Fruit fly (Drosophila melanogaster) whole organism, adult: ENCODE results near the gene CG6661.
A peak's percentile ranks its signal among the peaks of the same experiment; 100 is the strongest.

ENCODE experiments used
- CG11617 ChIP-seq: fragments of 200-800 bp; sonication (Bioruptor generic); optimal IDR thresholded peaks from 2 replicates; lab custom pipeline; 2017; ENCODE audit warnings: mild to moderate bottlenecking, missing biosample characterization, missing genetic modification reagents, missing genetic modification characterization
- CG12768 ChIP-seq: fragments of 200-800 bp; sonication (Bioruptor generic); optimal IDR thresholded peaks from 2 replicates; lab custom pipeline; 2017; ENCODE audit warnings: missing biosample characterization, missing genetic modification characterization, mild to moderate bottlenecking, moderate library complexity, missing genetic modification reagents
- CG14711 ChIP-seq: fragments of 200-800 bp; sonication (Bioruptor generic); optimal IDR thresholded peaks from 2 replicates; lab custom pipeline; 2018; ENCODE audit warnings: missing biosample characterization, mild to moderate bottlenecking, missing genetic modification characterization, moderate library complexity
- CG1620 ChIP-seq: fragments of 200-800 bp; sonication (Bioruptor generic); optimal IDR thresholded peaks from 2 replicates; lab custom pipeline; 2016; ENCODE audit warnings: missing biosample characterization, missing genetic modification characterization
- CG33017 ChIP-seq: fragments of 200-800 bp; sonication (Bioruptor generic); optimal IDR thresholded peaks from 2 replicates; lab custom pipeline; 2018; ENCODE audit warnings: missing biosample characterization, mild to moderate bottlenecking, missing genetic modification characterization, moderate library complexity
- CG5204 ChIP-seq: fragments of 200-800 bp; sonication (Bioruptor generic); optimal IDR thresholded peaks from 2 replicates; lab custom pipeline; 2016; ENCODE audit warnings: missing biosample characterization, missing genetic modification characterization
- CG7045 ChIP-seq: fragments of 200-800 bp; sonication (Bioruptor generic); optimal IDR thresholded peaks from 2 replicates; lab custom pipeline; 2017; ENCODE audit warnings: missing biosample characterization, mild to moderate bottlenecking, missing genetic modification characterization
- CG7101 ChIP-seq: fragments of 200-800 bp; sonication (Bioruptor generic); optimal IDR thresholded peaks from 2 replicates; lab custom pipeline; 2018; ENCODE audit warnings: missing biosample characterization, mild to moderate bottlenecking, missing genetic modification characterization, moderate library complexity
- Clk ChIP-seq: fragments of 200-800 bp; sonication (Bioruptor generic); optimal IDR thresholded peaks from 2 replicates; lab custom pipeline; 2017; ENCODE audit warnings: missing biosample characterization, missing genetic modification characterization
- Crg-1 ChIP-seq: fragments of 200-800 bp; sonication (Bioruptor generic); optimal IDR thresholded peaks from 2 replicates; lab custom pipeline; 2016; ENCODE audit warnings: missing biosample characterization, missing genetic modification characterization
- Hr96 ChIP-seq: fragments of 200-800 bp; sonication (Bioruptor generic); optimal IDR thresholded peaks from 2 replicates; lab custom pipeline; 2016; ENCODE audit warnings: missing biosample characterization, missing genetic modification characterization
- Mnt ChIP-seq: fragments of 200-800 bp; sonication (Bioruptor generic); optimal IDR thresholded peaks from 2 replicates; lab custom pipeline; 2016; ENCODE audit warnings: missing biosample characterization, mild to moderate bottlenecking, missing genetic modification characterization
- bab1 ChIP-seq: fragments of 200-800 bp; sonication (Bioruptor generic); optimal IDR thresholded peaks from 3 replicates; lab custom pipeline; 2019; ENCODE audit warnings: missing biosample characterization, mild to moderate bottlenecking, missing genetic modification characterization, moderate library complexity
- cic ChIP-seq: fragments of 200-800 bp; sonication (Bioruptor generic); optimal IDR thresholded peaks from 2 replicates; lab custom pipeline; 2017; ENCODE audit warnings: missing biosample characterization, mild to moderate bottlenecking, missing genetic modification characterization, moderate library complexity
- cnc ChIP-seq, 2 experiments: fragments of >200 bp; optimal IDR thresholded peaks; 2 replicates each; lab custom pipeline; 2017
- kay ChIP-seq: fragments of 200-800 bp; sonication (Bioruptor generic); peaks from one replicate; lab custom pipeline; 2016; ENCODE audit warnings: missing biosample characterization, missing genetic modification characterization, borderline replicate concordance
- ovo ChIP-seq: fragments of 200-800 bp; sonication (Bioruptor generic); optimal IDR thresholded peaks from 2 replicates; lab custom pipeline; 2016; ENCODE audit warnings: missing biosample characterization, missing genetic modification characterization
- pad ChIP-seq: fragments of 200-800 bp; sonication (Bioruptor generic); optimal IDR thresholded peaks from 3 replicates; lab custom pipeline; 2017; ENCODE audit warnings: missing biosample characterization, missing genetic modification characterization, mild to moderate bottlenecking, moderate library complexity, missing genetic modification reagents
- tj ChIP-seq: fragments of 200-800 bp; sonication (Bioruptor generic); optimal IDR thresholded peaks from 3 replicates; lab custom pipeline; 2017; ENCODE audit warnings: missing biosample characterization, mild to moderate bottlenecking, missing genetic modification characterization, moderate library complexity
- toe ChIP-seq: fragments of 200-800 bp; sonication (Bioruptor generic); optimal IDR thresholded peaks from 2 replicates; lab custom pipeline; 2016; ENCODE audit warnings: missing biosample characterization, missing genetic modification characterization

Gene CG6661

dm6 chr3L:14053073-14053643, 18.6 kb downstream of the CG6661 start, which contains the start of the genes CG13484 and Frl:
Gene CG13484 (minus strand): TSS chr3L:14053079.
Gene Frl (plus strand): TSS chr3L:14053215.
- TF ChIP-seq cic = peak; percentile 53
- TF ChIP-seq toe (GFP tag; lab: Kevin White, UChicago) = no peak
- peak; percentile 35 for TF ChIP-seq CG14711 (tag; lab: Kevin White, UChicago)
- TF ChIP-seq CG7101 (tag; lab: Kevin White, UChicago) = peak; percentile 43
- TF ChIP-seq Hr96 (GFP tag; lab: Kevin White, UChicago) = no peak
- no peak for TF ChIP-seq CG5204 (GFP tag; lab: Kevin White, UChicago)
- TF ChIP-seq cnc (optimal IDR thresholded peaks at IDR 0.05; lab: Kevin White, UChicago) = no peak
- TF ChIP-seq tj (GFP tag; lab: Kevin White, UChicago) = peak; percentile 71
- TF ChIP-seq ovo (GFP tag; lab: Kevin White, UChicago) = peak; percentile 27
- TF ChIP-seq CG11617 = peak; percentile 35
- TF ChIP-seq Crg-1 (GFP tag; lab: Kevin White, UChicago) = peak; percentile 15
- TF ChIP-seq kay (GFP tag; lab: Kevin White, UChicago) = no peak
- peak; percentile 64 for TF ChIP-seq Mnt (GFP tag; lab: Kevin White, UChicago)
- TF ChIP-seq CG7045 (GFP tag; lab: Kevin White, UChicago) = no peak
- TF ChIP-seq CG12768 (GFP tag; lab: Kevin White, UChicago) = peak; percentile 44
- TF ChIP-seq Clk = no peak
- TF ChIP-seq CG33017 (tag; lab: Kevin White, UChicago) = peak; percentile 3
- peak; percentile 83 for TF ChIP-seq bab1 (GFP tag; lab: Kevin White, UChicago)
- peak; percentile 42 for TF ChIP-seq CG1620 (GFP tag; lab: Kevin White, UChicago)
- peak; percentile 27 for TF ChIP-seq pad (GFP tag; lab: Kevin White, UChicago)

DNA sequence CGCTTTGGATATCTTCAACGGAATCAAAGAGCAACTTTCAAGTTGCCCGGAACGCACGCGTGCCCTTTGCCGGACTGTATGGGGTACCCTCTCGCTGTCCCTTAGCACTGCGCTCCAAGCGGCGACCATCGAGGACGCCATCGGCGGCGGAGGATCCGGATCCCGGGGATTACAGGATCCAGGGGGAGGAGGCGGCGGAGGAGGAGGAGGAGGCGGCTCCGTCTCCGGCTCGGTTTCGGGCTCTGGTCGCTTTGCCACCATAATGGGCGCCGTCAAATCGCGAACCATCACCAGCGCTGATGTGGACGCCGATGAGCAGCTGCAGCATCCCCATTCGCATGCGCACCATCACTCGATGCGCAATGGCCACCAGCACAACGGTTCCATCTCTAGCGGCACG, 19.2 kb downstream of the CG6661 start:
- TF ChIP-seq cic (no peak), pad (GFP tag; lab: Kevin White, UChicago) (no peak), Crg-1 (GFP tag; lab: Kevin White, UChicago) (no peak), toe (GFP tag; lab: Kevin White, UChicago) (no peak), CG33017 (tag; lab: Kevin White, UChicago) (no peak), kay (GFP tag; lab: Kevin White, UChicago) (no peak), CG5204 (GFP tag; lab: Kevin White, UChicago) (no peak), CG14711 (tag; lab: Kevin White, UChicago) (no peak), bab1 (GFP tag; lab: Kevin White, UChicago) (no peak), CG11617 (no peak)

DNA sequence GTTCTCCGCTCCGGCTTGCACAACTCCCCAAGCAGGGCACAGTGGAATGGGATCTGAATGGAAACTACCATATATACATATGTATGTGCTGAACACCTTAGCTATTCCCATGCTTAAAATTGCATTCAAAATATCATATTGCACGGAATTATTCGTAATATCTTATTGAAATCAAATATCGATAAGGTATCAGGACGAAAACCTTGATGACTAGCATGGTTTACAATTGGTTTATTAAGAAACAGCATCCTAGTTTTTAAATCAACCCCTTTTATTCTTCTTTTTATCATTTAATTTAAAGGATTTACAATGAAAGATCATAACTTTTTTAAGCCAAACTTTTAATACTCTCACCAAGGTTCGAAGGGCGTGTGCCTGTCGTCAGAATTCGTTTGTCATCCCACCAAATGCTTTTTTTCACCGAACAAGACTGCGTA, 20.7 kb downstream of the CG6661 start:
- TF ChIP-seq kay (GFP tag; lab: Kevin White, UChicago) (no peak), CG14711 (tag; lab: Kevin White, UChicago) (no peak), toe (GFP tag; lab: Kevin White, UChicago) (no peak), CG11617 (no peak), Hr96 (GFP tag; lab: Kevin White, UChicago) (no peak), CG1620 (GFP tag; lab: Kevin White, UChicago) (no peak), CG7045 (GFP tag; lab: Kevin White, UChicago) (no peak), cic (no peak), ovo (GFP tag; lab: Kevin White, UChicago) (no peak), CG12768 (GFP tag; lab: Kevin White, UChicago) (no peak), Clk (no peak), CG33017 (tag; lab: Kevin White, UChicago) (no peak), bab1 (GFP tag; lab: Kevin White, UChicago) (no peak), Crg-1 (GFP tag; lab: Kevin White, UChicago) (no peak), cnc (optimal IDR thresholded peaks at IDR 0.05; lab: Kevin White, UChicago) (no peak), CG5204 (GFP tag; lab: Kevin White, UChicago) (no peak), CG7101 (tag; lab: Kevin White, UChicago) (no peak), tj (GFP tag; lab: Kevin White, UChicago) (no peak)

DNA sequence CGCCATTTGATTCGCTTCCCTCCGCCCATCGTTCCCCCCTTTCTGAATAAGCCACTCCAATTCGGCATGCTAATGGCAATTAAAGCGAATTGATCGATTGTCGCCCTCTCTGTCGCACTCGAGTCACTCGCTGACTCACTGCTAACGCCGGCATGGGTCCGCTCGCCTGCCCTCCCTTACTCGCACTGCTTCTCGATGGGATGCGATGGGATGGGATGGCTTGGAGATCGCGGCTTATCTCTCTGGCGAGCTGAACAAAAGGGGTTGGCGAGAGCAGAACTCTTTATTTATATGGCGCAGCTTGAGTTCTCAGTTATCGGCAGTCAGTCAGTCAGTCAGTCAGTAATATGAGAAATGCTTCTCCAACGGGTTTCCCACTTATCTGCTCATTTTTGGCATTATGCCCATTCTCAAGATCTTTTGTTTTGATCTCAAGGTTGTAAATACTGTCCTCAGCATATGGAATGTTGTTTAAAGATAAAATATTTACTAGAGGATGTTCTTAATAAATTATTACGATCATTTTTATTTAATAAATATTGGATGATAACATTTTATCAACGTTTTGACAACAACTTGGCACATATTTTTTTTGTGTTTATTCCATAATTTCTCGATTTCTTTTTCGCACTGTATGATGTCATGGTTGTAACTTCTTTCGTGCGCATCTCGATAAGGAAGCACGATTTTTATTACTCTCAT, 21.4 kb downstream of the CG6661 start:
- TF ChIP-seq CG5204 (GFP tag; lab: Kevin White, UChicago) = no peak
- no peak for TF ChIP-seq cic
- no peak for TF ChIP-seq Hr96 (GFP tag; lab: Kevin White, UChicago)
- no peak for TF ChIP-seq bab1 (GFP tag; lab: Kevin White, UChicago)
- TF ChIP-seq tj (GFP tag; lab: Kevin White, UChicago) = peak; percentile 16
- no peak for TF ChIP-seq Crg-1 (GFP tag; lab: Kevin White, UChicago)
- no peak for TF ChIP-seq CG1620 (GFP tag; lab: Kevin White, UChicago)
- no peak for TF ChIP-seq Clk
- no peak for TF ChIP-seq pad (GFP tag; lab: Kevin White, UChicago)
- TF ChIP-seq Mnt (GFP tag; lab: Kevin White, UChicago) = no peak
- TF ChIP-seq CG7101 (tag; lab: Kevin White, UChicago) = no peak
- peak; percentile 10 for TF ChIP-seq toe (GFP tag; lab: Kevin White, UChicago)

DNA sequence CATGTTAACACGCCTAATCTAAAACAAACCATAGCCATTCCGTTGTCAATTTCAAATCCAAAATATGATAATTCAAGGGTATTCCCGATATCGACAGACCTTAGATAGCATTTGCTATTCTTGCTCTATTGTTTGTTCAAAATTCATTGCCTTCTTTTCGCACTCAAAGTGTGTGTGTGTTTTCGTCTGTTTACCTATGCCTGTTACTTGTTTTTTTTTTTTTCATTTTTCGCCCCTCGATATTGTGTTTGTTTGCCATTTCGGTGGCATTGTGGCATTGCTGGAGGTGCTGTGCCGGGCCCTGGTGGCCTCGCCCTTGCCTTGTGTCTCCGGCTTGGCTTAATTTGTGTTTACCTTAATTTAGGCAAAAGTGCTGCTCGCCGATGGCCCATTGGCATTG, 22.2 kb downstream of the CG6661 start:
- TF ChIP-seq cnc (optimal IDR thresholded peaks at IDR 0.05; lab: Kevin White, UChicago) = no peak
- no peak for TF ChIP-seq kay (GFP tag; lab: Kevin White, UChicago)
- no peak for TF ChIP-seq CG1620 (GFP tag; lab: Kevin White, UChicago)
- no peak for TF ChIP-seq Clk
- no peak for TF ChIP-seq CG7045 (GFP tag; lab: Kevin White, UChicago)
- TF ChIP-seq bab1 (GFP tag; lab: Kevin White, UChicago) = no peak
- no peak for TF ChIP-seq ovo (GFP tag; lab: Kevin White, UChicago)
- TF ChIP-seq cic = no peak
- TF ChIP-seq CG14711 (tag; lab: Kevin White, UChicago) = no peak
- no peak for TF ChIP-seq CG7101 (tag; lab: Kevin White, UChicago)
- no peak for TF ChIP-seq Hr96 (GFP tag; lab: Kevin White, UChicago)
- TF ChIP-seq CG5204 (GFP tag; lab: Kevin White, UChicago) = no peak
